Fruit fly (Drosophila melanogaster): ENCODE results near the gene CG14260.

The CG14260 gene

dm6 chr3R:27246264-27246663, 19.0 kb upstream of the CG14260 start (continued):
- no peak for TF ChIP-seq CG3726 (GFP tag; IDR thresholded peaks at IDR 0.05)
- TF ChIP-seq CG14050 (GFP tag; IDR thresholded peaks at IDR 0.05), result no peak; the same call in 2 of the 3 replicates
- peak; percentile 83 for TF ChIP-seq CG10147 (GFP tag; optimal IDR thresholded peaks at IDR 0.05)
- no peak for TF ChIP-seq cad (GFP tag; optimal IDR thresholded peaks at IDR 0.05)
- no peak for TF ChIP-seq CG11560 (tag; IDR thresholded peaks at IDR 0.05)
- TF ChIP-seq lbe (GFP tag; optimal IDR thresholded peaks at IDR 0.05), result no peak
- TF ChIP-seq seq (GFP tag; IDR thresholded peaks at IDR 0.05), result no peak
- TF ChIP-seq nau (GFP tag; optimal IDR thresholded peaks at IDR 0.05), result no peak
- TF ChIP-seq Hr3 (GFP tag; optimal IDR thresholded peaks at IDR 0.05), result peak; percentile 68
- peak; percentile 87 for TF ChIP-seq trem (tag; optimal IDR thresholded peaks at IDR 0.05)
- no peak for TF ChIP-seq pum (GFP tag; optimal IDR thresholded peaks at IDR 0.05)
- TF ChIP-seq CG2199 (GFP tag; IDR thresholded peaks at IDR 0.05), result no peak
- no peak for TF ChIP-seq CG8944 (GFP tag; optimal IDR thresholded peaks at IDR 0.05)
- no peak for TF ChIP-seq H15 (GFP tag; IDR thresholded peaks at IDR 0.05)
- peak; percentile 51; the same call in 2 of the 3 replicates for TF ChIP-seq ase (GFP tag; IDR thresholded peaks at IDR 0.05)
- TF ChIP-seq hb (GFP tag; IDR thresholded peaks at IDR 0.05; ENCODE audit: partially characterized antibody), result no peak
- TF ChIP-seq slbo (GFP tag; IDR thresholded peaks at IDR 0.05), result peak; percentile 67
- no peak for TF ChIP-seq Hr39 (optimal IDR thresholded peaks at IDR 0.05)
- no peak for TF ChIP-seq vnd (GFP tag; IDR thresholded peaks at IDR 0.05; ENCODE audit: partially characterized antibody)
- TF ChIP-seq CG14441 (GFP tag; IDR thresholded peaks at IDR 0.05), result no peak
- peak; percentile 60 for TF ChIP-seq CG1529 (GFP tag; optimal IDR thresholded peaks at IDR 0.05)
- no peak for TF ChIP-seq Dp (GFP tag; optimal IDR thresholded peaks at IDR 0.05)
- peak; percentile 77 for TF ChIP-seq sug (tag; optimal IDR thresholded peaks at IDR 0.05)
- peak; percentile 89; the same call in 2 of the 3 replicates for TF ChIP-seq CG11695 (GFP tag; IDR thresholded peaks at IDR 0.05)
- peak; percentile 91 for TF ChIP-seq dmrt11E (tag; optimal IDR thresholded peaks at IDR 0.05)
- TF ChIP-seq Kr (GFP tag; optimal IDR thresholded peaks at IDR 0.05), result no peak
- TF ChIP-seq CG15601 (tag; optimal IDR thresholded peaks at IDR 0.05), result peak; percentile 88
- TF ChIP-seq Vsx1 (GFP tag; optimal IDR thresholded peaks at IDR 0.05), result peak; percentile 29
- no peak for TF ChIP-seq pfk (GFP tag; optimal IDR thresholded peaks at IDR 0.05)
- TF ChIP-seq Chrac-16 (GFP tag; optimal IDR thresholded peaks at IDR 0.05), result peak; percentile 69
- TF ChIP-seq CG1792 (GFP tag; optimal IDR thresholded peaks at IDR 0.05), result no peak
- TF ChIP-seq CG4707 (GFP tag; optimal IDR thresholded peaks at IDR 0.05), result peak; percentile 1
- no peak for TF ChIP-seq NFAT (GFP tag; IDR thresholded peaks at IDR 0.05)
- TF ChIP-seq tio (GFP tag; optimal IDR thresholded peaks at IDR 0.05), result no peak
- TF ChIP-seq Atf3 (GFP tag; optimal IDR thresholded peaks at IDR 0.05), result no peak
- no peak for TF ChIP-seq slp2 (GFP tag; optimal IDR thresholded peaks at IDR 0.05)
- TF ChIP-seq HLH4C (GFP tag; IDR thresholded peaks at IDR 0.05; ENCODE audit: partially characterized antibody), result no peak
- peak; percentile 31 for TF ChIP-seq CG2120 (GFP tag; optimal IDR thresholded peaks at IDR 0.05)
- peak; percentile 53 for TF ChIP-seq ATbp (GFP tag; optimal IDR thresholded peaks at IDR 0.05)
- TF ChIP-seq CG18476 (GFP tag; optimal IDR thresholded peaks at IDR 0.05), result no peak
- TF ChIP-seq Atf-2 (GFP tag; optimal IDR thresholded peaks at IDR 0.05), result no peak
- no peak for TF ChIP-seq Poxn (GFP tag; IDR thresholded peaks at IDR 0.05)
- no peak for TF ChIP-seq D (optimal IDR thresholded peaks at IDR 0.05)
- peak; percentile 72 for TF ChIP-seq D (GFP tag; optimal IDR thresholded peaks at IDR 0.05)
- TF ChIP-seq Antp (GFP tag; optimal IDR thresholded peaks at IDR 0.05), result no peak
- TF ChIP-seq Sin3A (optimal IDR thresholded peaks at IDR 0.05), result no peak
- peak in 1 of 2 experiments; percentile 81 for TF ChIP-seq Hr78 (GFP tag; optimal IDR thresholded peaks at IDR 0.05)
- peak; percentile 75 for TF ChIP-seq Meics (GFP tag; optimal IDR thresholded peaks at IDR 0.05)
- TF ChIP-seq scrt (GFP tag; optimal IDR thresholded peaks at IDR 0.05), result peak; percentile 64
- no peak for TF ChIP-seq Med (GFP tag)
- no peak for TF ChIP-seq CG33213 (GFP tag; optimal IDR thresholded peaks at IDR 0.05)
- TF ChIP-seq shn (GFP tag; optimal IDR thresholded peaks at IDR 0.05), result no peak
- peak; percentile 87 for TF ChIP-seq CG12659 (GFP tag; optimal IDR thresholded peaks at IDR 0.05)
